5 fruit fly cellular contexts compared by ENCODE assay signal in genomic region chrX:13734866-13735265, dm6.
TF ChIP-seq lines count a peak whose summit lies in the region.

No protein-coding gene starts in this region.

- TF ChIP-seq CTCF in whole organism, embryonic (GFP tag; optimal IDR thresholded peaks at IDR 0.05; lab: Kevin White, UChicago): no peak

TF ChIP-seq in whole organism, adult, 20 proteins besides CTCF, POLR2A, EP300 and RAD21 (continues in another document):
- TF ChIP-seq Crg-1 (GFP tag; optimal IDR thresholded peaks at IDR 0.05; lab: Kevin White, UChicago): no peak
- TF ChIP-seq kay (GFP tag; lab: Kevin White, UChicago; ENCODE audit: borderline replicate concordance): no peak
- no peak for TF ChIP-seq Clk (GFP tag; optimal IDR thresholded peaks at IDR 0.05; lab: Kevin White, UChicago)
- no peak for TF ChIP-seq Hr96 (GFP tag; optimal IDR thresholded peaks at IDR 0.05; lab: Kevin White, UChicago)
- TF ChIP-seq CG7101 (tag; optimal IDR thresholded peaks at IDR 0.05; lab: Kevin White, UChicago): peak; percentile 80
- no peak for TF ChIP-seq Mnt (GFP tag; optimal IDR thresholded peaks at IDR 0.05; lab: Kevin White, UChicago)
- peak; percentile 76 for TF ChIP-seq bab1 (GFP tag; optimal IDR thresholded peaks at IDR 0.05; lab: Kevin White, UChicago)
- no peak for TF ChIP-seq toe (GFP tag; optimal IDR thresholded peaks at IDR 0.05; lab: Kevin White, UChicago)
- TF ChIP-seq CG1620 (GFP tag; optimal IDR thresholded peaks at IDR 0.05; lab: Kevin White, UChicago): no peak
- no peak for TF ChIP-seq CG5204 (GFP tag; optimal IDR thresholded peaks at IDR 0.05; lab: Kevin White, UChicago)
- TF ChIP-seq ovo (GFP tag; optimal IDR thresholded peaks at IDR 0.05; lab: Kevin White, UChicago): no peak
- TF ChIP-seq cnc (optimal IDR thresholded peaks at IDR 0.05; lab: Kevin White, UChicago): no peak
- TF ChIP-seq cic (GFP tag; optimal IDR thresholded peaks at IDR 0.05; lab: Kevin White, UChicago): no peak
- TF ChIP-seq CG14711 (tag; optimal IDR thresholded peaks at IDR 0.05; lab: Kevin White, UChicago): peak; percentile 76
- TF ChIP-seq CG7045 (GFP tag; optimal IDR thresholded peaks at IDR 0.05; lab: Kevin White, UChicago): peak; percentile 20
- TF ChIP-seq CG33017 (tag; optimal IDR thresholded peaks at IDR 0.05; lab: Kevin White, UChicago): peak; percentile 82
- TF ChIP-seq CG12768 (GFP tag; optimal IDR thresholded peaks at IDR 0.05; lab: Kevin White, UChicago): peak; percentile 60
- peak; percentile 49 for TF ChIP-seq CG11617 (GFP tag; optimal IDR thresholded peaks at IDR 0.05; lab: Kevin White, UChicago)
- TF ChIP-seq tj (GFP tag; optimal IDR thresholded peaks at IDR 0.05; lab: Kevin White, UChicago): no peak

TF ChIP-seq in whole organism, embryonic, 481 proteins besides CTCF, POLR2A, EP300 and RAD21 (continues in another document):
- TF ChIP-seq CG11695 (GFP tag; IDR thresholded peaks at IDR 0.05; lab: Robert Waterston, UW): peak; percentile 56; the same call in 2 of the 3 replicates
- no peak for TF ChIP-seq unc-4 (GFP tag; IDR thresholded peaks at IDR 0.05; lab: Robert Waterston, UW; ENCODE audit: partially characterized antibody)
- peak; percentile 21 for TF ChIP-seq CG17385 (GFP tag; optimal IDR thresholded peaks at IDR 0.05; lab: Kevin White, UChicago)
- TF ChIP-seq CG10267 (tag; optimal IDR thresholded peaks at IDR 0.05; lab: Kevin White, UChicago): peak; percentile 21
- TF ChIP-seq pan (optimal IDR thresholded peaks at IDR 0.05; lab: Kevin White, UChicago): no peak
- TF ChIP-seq pan (GFP tag; optimal IDR thresholded peaks at IDR 0.05 in 1 of 2, IDR thresholded peaks at IDR 0.05 in 1 of 2): peak in 1 of 2 experiments; percentile 21
- no peak for TF ChIP-seq sima (GFP tag; optimal IDR thresholded peaks at IDR 0.05; lab: Kevin White, UChicago)
- 0 out of 2 replicates have a peak, but pooled peaks have one; percentile 30 for TF ChIP-seq ranshi (GFP tag; IDR thresholded peaks at IDR 0.05; lab: Robert Waterston, UW)
- TF ChIP-seq sens (GFP tag; lab: Kevin White, UChicago): peak; percentile 70
- peak; percentile 28; the same call in 1 of the 3 replicates for TF ChIP-seq row (GFP tag; IDR thresholded peaks at IDR 0.05; lab: Robert Waterston, UW)
- peak; percentile 22 for TF ChIP-seq CG2712 (tag; optimal IDR thresholded peaks at IDR 0.05; lab: Kevin White, UChicago)
- TF ChIP-seq NK7.1 (GFP tag; optimal IDR thresholded peaks at IDR 0.05; lab: Kevin White, UChicago): no peak
- peak; percentile 25 for TF ChIP-seq phol (tag; optimal IDR thresholded peaks at IDR 0.05; lab: Kevin White, UChicago)
- no peak for TF ChIP-seq CG11723 (GFP tag; optimal IDR thresholded peaks at IDR 0.05; lab: Kevin White, UChicago)
- TF ChIP-seq lilli (GFP tag; optimal IDR thresholded peaks at IDR 0.05; lab: Kevin White, UChicago): peak; percentile 13
- peak; percentile 29 for TF ChIP-seq CG10979 (tag; optimal IDR thresholded peaks at IDR 0.05; lab: Kevin White, UChicago)
- TF ChIP-seq Rfx (GFP tag; IDR thresholded peaks at IDR 0.05; lab: Robert Waterston, UW): 0 out of 2 replicates have a peak, but pooled peaks have one; percentile 15

TF ChIP-seq in whole organism, prepupa, 60 proteins besides CTCF, POLR2A, EP300 and RAD21 (continues in another document):
- TF ChIP-seq dsx (GFP tag; optimal IDR thresholded peaks at IDR 0.05; lab: Kevin White, UChicago; ENCODE audit: poor library complexity, severe bottlenecking): no peak
- 0 out of 2 replicates have a peak, but pooled peaks have one; percentile 37 for TF ChIP-seq CG11294 (GFP tag; IDR thresholded peaks at IDR 0.05; lab: Robert Waterston, UW)
- TF ChIP-seq Ets96B (tag; optimal IDR thresholded peaks at IDR 0.05; lab: Kevin White, UChicago): peak; percentile 3
- peak in 1 of 2 experiments; percentile 56 for TF ChIP-seq salr (GFP tag; optimal IDR thresholded peaks at IDR 0.05; lab: Kevin White, UChicago)
- TF ChIP-seq Eip93F (GFP tag; optimal IDR thresholded peaks at IDR 0.05; lab: Kevin White, UChicago): no peak
- TF ChIP-seq esn (GFP tag; optimal IDR thresholded peaks at IDR 0.05; lab: Kevin White, UChicago): peak; percentile 48
- no peak for TF ChIP-seq fd85E (GFP tag; optimal IDR thresholded peaks at IDR 0.05; lab: Kevin White, UChicago)
- no peak for TF ChIP-seq CG16779 (tag; optimal IDR thresholded peaks at IDR 0.05; lab: Kevin White, UChicago)
- no peak for TF ChIP-seq CG8319 (GFP tag; optimal IDR thresholded peaks at IDR 0.05; lab: Kevin White, UChicago)
- peak; percentile 70 for TF ChIP-seq CG15336 (GFP tag; IDR thresholded peaks at IDR 0.05; lab: Robert Waterston, UW)
- peak; percentile 64 for TF ChIP-seq Gug (GFP tag; IDR thresholded peaks at IDR 0.05; lab: Robert Waterston, UW)
- TF ChIP-seq CG31627 (GFP tag; optimal IDR thresholded peaks at IDR 0.05; lab: Kevin White, UChicago): no peak
- peak; percentile 67 for TF ChIP-seq Hr4 (GFP tag; optimal IDR thresholded peaks at IDR 0.05; lab: Kevin White, UChicago)
- no peak for TF ChIP-seq Ets21C (GFP tag; optimal IDR thresholded peaks at IDR 0.05; lab: Kevin White, UChicago)
- TF ChIP-seq CG9139 (GFP tag; optimal IDR thresholded peaks at IDR 0.05; lab: Kevin White, UChicago): no peak
- TF ChIP-seq fkh (GFP tag; optimal IDR thresholded peaks at IDR 0.05; lab: Kevin White, UChicago): no peak
- peak; percentile 77; the same call in 2 of the 3 replicates for TF ChIP-seq CG8119 (GFP tag; IDR thresholded peaks at IDR 0.05; lab: Robert Waterston, UW)
- no peak for TF ChIP-seq lz (GFP tag; optimal IDR thresholded peaks at IDR 0.05; lab: Kevin White, UChicago)
- TF ChIP-seq dac (GFP tag; optimal IDR thresholded peaks at IDR 0.05; lab: Kevin White, UChicago): no peak

TF ChIP-seq in whole organism, pupa, 21 proteins besides CTCF, POLR2A, EP300 and RAD21:
- TF ChIP-seq rn (GFP tag; IDR thresholded peaks at IDR 0.05; lab: Robert Waterston, UW) (no peak), CG4496 (GFP tag; IDR thresholded peaks at IDR 0.05; lab: Robert Waterston, UW) (peak; percentile 52; the same call in 2 of the 3 replicates), Ets98B (GFP tag; IDR thresholded peaks at IDR 0.05; lab: Robert Waterston, UW) (peak; percentile 32), CG9948 (tag; optimal IDR thresholded peaks at IDR 0.05; lab: Kevin White, UChicago) (peak; percentile 36), CG8159 (tag; optimal IDR thresholded peaks at IDR 0.05; lab: Kevin White, UChicago) (no peak), CG32121 (GFP tag; IDR thresholded peaks at IDR 0.05; lab: Robert Waterston, UW) (peak; percentile 46), CG15710 (tag; optimal IDR thresholded peaks at IDR 0.05; lab: Kevin White, UChicago) (peak; percentile 13), CG17806 (tag; optimal IDR thresholded peaks at IDR 0.05; lab: Kevin White, UChicago) (peak; percentile 8)
TF ChIP-seq in whole organism, pupa: peak in this region for 6.

TF ChIP-seq in whole organism, wandering third instar larva, 38 proteins besides CTCF, POLR2A, EP300 and RAD21:
- TF ChIP-seq Jra (GFP tag; optimal IDR thresholded peaks at IDR 0.05; lab: Kevin White, UChicago) (no peak), OdsH (GFP tag; optimal IDR thresholded peaks at IDR 0.05; lab: Kevin White, UChicago) (peak; percentile 46), psq (GFP tag; optimal IDR thresholded peaks at IDR 0.05; lab: Kevin White, UChicago) (peak; percentile 10), lola (GFP tag; optimal IDR thresholded peaks at IDR 0.05; lab: Kevin White, UChicago) (no peak), Abd-B (GFP tag; optimal IDR thresholded peaks at IDR 0.05; lab: Kevin White, UChicago) (no peak), N (GFP tag; optimal IDR thresholded peaks at IDR 0.05; lab: Kevin White, UChicago) (no peak), woc (GFP tag; optimal IDR thresholded peaks at IDR 0.05; lab: Kevin White, UChicago) (peak; percentile 10), dsf (GFP tag; optimal IDR thresholded peaks at IDR 0.05; lab: Kevin White, UChicago; ENCODE audit: borderline replicate concordance) (no peak), sv (GFP tag; optimal IDR thresholded peaks at IDR 0.05; lab: Kevin White, UChicago) (no peak)
